Fruit fly (Drosophila melanogaster) whole organism, larva: ENCODE data around the gene ATPsyngamma.

Experiments used
- noc ChIP-seq: fragments of 200-800 bp; sonication (Bioruptor generic); optimal IDR thresholded peaks from 3 replicates; lab custom pipeline; 2019; ENCODE audit warnings: missing biosample characterization, mild to moderate bottlenecking, missing genetic modification characterization, moderate library complexity

The ATPsyngamma gene

DNA sequence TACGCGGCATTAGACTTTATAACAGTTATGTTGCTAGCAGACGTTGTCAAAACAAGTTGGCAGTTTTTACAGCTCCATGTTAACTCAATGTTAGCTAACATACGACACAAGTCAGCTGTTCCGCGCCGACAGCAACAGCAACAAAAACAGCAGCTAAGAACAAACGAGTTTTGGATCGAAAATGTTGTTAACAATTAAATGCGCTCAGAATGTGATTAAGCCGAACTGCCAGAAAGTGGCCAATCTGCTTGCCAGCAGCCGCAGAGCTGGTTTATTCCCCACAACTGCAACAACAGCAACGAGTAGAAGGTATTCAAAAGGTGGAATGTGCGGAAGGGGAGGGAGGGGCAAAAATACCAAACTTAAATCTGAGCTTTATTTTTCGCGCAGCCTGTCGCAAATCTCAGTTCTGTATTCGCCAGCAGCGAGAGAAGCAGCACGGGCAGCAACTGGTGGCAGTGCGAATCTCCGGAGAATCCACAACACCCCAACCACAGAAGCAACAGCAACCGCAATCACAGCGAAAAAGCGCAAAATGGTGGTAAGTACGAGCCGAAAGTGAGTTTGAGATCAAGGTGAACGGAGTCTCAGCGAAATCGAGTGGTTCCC, 25.8 kb downstream of the ATPsyngamma start, which contains the start of gene Pcd:
Gene Pcd, plus strand, starts transcription at position 116 of the 609 bp plus-strand sequence.
- no peak for TF ChIP-seq noc

DNA sequence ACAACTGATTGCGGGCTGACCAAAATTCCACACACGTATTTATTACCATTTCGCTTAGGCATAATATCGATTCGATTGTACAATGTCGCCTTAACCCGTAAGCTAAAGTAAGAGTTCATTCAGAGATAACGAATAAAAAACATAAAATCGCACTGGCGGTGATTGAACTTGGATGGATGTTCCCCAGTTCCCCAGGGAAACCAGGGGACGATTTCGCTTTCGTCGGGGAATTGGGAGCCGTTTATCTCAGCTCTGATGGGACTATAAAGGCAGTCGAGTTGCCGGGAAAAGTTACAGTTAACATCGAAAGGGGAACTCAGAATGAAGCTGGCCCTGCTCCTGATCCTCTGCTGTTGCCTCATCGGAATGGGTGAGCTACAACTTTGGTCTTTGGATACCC, 26.7 kb downstream of the ATPsyngamma start, which contains the start of gene CG34296:
Gene CG34296, plus strand, starts transcription at position 301 of the 400 bp plus-strand sequence.
- TF ChIP-seq noc = no peak

DNA sequence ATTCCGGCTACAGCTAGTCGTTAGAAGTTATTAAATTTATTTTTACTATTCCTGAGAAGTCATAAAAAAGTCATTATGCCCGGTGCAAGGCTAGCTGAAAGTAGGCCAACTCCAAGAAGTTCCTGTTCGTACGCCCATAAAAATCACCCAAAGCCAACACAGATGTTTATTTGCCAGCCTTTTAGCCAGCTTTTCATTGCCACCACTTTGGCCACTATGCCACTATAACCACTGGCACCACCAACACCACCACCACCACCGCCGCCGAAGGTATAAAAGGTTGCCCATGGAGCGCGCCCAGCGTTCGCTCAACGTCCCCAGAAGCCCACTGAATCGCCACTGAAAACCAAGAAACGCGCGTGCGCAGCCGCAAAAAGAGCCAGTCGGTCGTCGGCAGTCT, 30.6 kb downstream of the ATPsyngamma start, which contains the start of gene CG15506:
Gene CG15506, plus strand, starts transcription at position 301 of the 400 bp plus-strand sequence.
- TF ChIP-seq noc = no peak

DNA sequence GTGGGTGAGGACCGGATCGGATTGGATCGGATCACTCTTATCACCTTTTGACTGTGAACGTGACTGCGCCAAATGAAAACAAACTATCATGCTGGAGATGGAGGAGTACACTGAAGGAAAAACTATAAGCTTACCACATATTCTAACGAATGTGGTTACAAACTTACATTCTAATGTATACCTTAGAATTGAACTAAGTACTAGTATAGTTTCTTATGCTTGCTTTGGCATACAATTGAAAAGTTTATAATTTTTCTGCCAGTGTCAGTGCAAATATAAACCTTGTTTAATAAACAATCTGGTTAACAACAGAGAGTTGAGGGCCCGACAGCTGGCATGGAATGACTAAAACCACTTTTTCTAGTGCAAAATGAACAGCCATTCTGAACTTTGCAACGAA, 31.4 kb downstream of the ATPsyngamma start:
- TF ChIP-seq noc = no peak

DNA sequence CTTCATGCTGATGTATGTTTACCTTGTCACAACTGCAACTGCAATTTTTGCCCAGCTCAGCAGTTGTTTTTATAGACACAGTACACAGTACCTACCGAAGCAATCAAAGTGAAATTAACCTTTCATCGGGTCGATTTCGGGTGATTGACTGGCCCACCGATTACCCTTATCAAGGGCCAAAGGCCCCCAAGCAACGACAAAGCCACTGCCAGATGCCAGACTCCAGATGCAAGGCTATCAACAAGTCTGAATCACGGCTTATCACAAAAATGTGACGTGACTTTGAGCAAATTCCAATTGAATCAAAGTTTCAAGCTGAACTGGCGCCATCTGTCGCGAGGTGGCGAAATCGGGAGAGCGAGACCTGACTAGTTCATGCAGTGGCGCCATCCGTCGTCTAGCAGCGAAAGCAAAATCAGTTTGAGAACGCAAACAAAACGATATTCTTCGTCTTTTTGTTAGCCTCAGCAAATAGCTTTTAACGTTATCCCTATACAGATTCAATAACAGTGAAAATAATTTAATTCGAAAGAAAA, 32.1 kb downstream of the ATPsyngamma start, which contains the start of gene Obp99b:
Gene Obp99b, minus strand, starts transcription at position 115 of the 536 bp plus-strand sequence.
- no peak for TF ChIP-seq noc

DNA sequence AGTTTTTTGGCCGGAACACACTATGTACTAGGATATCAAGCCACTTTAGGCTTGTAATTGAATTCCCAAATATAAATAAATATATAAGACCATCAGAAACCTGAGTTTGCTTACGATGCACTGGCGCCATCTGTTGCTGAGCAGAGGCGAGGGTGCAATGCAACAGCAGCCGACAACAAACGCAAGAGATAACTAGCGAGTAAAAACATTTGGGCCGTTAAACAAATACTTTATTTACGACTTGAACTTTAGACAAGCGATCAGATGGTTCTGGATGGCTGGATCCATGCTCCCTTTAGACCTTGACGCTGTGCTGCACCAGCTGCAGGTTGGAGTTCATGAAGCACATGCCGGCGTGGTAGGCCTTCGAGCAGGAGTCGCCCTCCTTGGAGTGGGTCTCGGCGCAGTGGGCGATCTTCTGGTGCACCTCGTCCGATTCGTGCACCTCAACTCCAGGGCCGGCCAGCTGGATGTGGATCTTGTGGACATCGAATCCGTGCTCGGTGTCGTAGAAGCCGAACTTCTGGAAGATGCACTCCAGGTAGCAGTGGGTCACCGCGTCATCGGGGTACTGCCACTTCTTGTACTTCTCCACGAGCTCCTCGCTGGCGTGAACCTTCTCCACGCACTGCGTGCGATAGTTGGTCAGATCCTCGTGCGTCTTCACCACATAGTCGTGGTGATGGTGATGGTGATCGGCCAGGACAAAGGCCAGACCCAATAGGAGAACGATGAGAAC, 32.8 kb downstream of the ATPsyngamma start:
- TF ChIP-seq noc = no peak

DNA sequence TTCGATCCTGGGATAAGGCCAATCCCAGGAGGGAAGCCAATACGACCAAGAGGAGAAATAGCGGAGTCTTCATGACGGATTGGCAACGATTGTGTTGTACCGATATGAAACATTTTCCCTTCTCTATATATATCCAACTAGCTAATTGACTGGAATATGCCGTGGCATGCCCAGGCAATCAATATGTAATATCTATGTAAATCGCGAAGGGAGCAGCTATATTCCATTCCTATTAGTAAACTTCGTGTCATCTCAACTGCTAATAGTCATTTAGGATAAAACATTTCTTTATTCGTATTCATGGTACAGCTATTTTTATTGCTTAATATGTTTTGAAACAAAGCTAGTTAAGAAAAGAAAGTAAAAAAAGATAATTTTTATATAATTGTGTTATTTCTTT, 33.7 kb downstream of the ATPsyngamma start, which contains the start of gene Dup99B:
Gene Dup99B, minus strand, starts transcription at position 101 of the 400 bp plus-strand sequence.
- TF ChIP-seq noc = no peak

DNA sequence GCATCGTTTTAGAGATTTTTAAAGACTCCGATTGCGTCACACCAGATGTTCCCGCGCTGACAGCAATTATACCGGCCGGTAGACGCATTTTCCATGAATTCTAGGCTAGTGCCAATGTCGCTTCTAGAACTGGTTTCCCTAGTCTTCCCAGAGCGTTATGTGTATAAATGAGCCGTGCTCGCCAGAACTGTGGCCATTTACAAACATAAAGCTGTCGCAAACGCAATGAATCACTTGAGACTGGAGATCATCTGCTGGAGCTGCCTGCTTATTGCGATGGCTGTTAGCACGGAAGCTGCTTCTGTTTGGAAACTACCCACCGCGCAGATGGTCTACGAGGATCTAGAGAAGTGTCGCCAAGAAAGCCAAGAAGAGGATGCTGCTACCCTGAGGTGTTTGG, 34.6 kb downstream of the ATPsyngamma start, which contains the start of gene Obp99d:
Gene Obp99d, plus strand, starts transcription at position 192 of the 400 bp plus-strand sequence.
- no peak for TF ChIP-seq noc

DNA sequence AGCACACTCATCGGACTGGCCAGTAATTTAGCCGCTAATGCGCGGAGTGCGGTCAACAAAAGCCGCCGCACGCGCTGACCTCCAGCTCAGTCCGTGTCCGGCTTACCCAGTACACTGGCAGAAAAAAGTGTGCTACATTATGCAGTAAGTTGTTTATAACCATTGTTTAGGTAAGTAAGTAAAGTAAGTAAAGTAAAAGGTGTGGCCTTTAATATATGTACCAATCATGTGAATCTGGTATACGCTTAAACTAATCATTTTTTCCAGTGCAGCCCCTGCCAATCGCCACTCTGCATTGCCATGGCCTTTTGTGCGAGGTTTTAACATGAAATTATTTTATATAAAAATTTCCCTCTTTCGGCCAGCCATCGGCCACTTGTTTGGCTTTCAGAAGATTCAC, 37.5 kb downstream of the ATPsyngamma start:
- TF ChIP-seq noc = no peak

DNA sequence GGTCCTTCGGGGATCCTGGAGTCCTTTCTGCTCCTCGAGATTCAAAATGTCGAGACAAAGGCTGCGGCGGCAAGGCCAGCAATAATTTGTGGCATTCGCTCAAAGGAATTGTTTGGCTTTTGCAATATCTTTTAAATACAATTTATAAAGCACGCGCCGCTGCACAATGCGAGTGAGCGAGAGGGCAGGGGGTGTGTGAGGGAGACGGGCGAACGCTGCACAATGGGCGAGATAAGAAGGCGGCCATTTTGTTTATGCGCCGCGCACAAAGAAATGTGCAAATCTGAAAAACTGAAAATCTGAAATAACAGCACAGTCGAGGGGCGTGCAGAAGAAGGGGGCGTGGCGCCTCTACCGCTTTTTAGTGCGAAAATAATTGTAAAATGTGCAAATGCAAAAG, 40.6 kb downstream of the ATPsyngamma start:
- no peak for TF ChIP-seq noc

DNA sequence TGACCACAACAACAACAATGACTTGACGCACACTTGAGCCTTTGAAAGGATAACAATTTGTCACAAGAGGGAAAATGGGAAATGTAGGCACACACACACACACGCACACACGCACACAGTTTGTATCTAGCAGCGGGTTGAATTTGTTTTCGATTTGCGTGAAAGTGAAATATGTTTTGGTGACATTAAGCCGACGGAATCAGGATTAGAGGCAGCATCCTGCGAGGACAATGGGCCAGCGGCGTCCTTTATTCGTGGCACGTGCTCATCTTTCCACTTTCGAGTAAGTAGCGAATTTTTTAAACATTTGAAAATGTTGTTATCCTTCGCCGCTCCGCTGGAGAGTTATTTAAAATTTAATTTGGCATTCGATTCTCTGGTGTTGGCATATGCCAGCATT, 41.7 kb downstream of the ATPsyngamma start:
- TF ChIP-seq noc = no peak

DNA sequence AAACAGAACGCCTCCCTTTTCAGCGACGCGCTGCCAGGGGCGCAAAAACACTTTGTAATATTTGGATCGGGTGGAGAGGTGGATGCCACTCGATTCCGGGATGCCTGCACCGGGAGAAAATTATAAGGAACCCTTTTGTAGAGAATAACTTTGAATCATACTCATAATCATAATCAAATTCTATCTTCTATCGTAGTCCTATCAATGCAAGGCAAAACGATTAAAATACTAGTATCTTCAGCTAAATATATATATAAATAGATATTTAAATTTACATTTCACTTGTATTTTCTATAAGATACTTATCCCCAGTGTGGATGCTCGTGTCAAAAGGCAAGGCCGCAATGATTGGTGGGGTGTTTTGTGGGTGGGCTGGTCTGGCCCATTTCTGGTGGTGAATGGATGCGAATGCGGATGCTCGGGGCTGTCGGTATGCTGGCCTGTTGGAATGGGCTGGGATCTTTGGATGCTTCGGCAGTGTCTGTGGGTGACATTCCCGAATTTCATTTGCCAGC, 43.1 kb downstream of the ATPsyngamma start:
- no peak for TF ChIP-seq noc

DNA sequence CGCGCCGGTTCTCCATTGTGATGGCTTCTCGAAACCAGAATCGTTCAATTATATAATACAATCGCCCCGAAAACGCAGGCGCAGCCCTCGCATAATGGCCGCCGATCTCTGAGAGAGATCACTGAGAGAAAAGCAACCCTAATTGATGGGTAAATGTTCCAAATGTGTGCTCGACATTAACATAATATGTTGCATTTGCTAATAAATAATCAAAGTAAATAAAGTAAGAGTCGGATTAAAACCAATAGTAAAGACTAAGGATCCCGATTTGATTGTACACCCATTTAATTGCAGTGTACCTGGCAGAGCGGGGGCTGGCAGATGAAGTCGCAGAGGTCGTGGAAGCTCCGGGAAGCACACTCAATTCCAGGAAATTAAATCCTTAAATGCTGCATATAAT, 44.4 kb downstream of the ATPsyngamma start:
- no peak for TF ChIP-seq noc

DNA sequence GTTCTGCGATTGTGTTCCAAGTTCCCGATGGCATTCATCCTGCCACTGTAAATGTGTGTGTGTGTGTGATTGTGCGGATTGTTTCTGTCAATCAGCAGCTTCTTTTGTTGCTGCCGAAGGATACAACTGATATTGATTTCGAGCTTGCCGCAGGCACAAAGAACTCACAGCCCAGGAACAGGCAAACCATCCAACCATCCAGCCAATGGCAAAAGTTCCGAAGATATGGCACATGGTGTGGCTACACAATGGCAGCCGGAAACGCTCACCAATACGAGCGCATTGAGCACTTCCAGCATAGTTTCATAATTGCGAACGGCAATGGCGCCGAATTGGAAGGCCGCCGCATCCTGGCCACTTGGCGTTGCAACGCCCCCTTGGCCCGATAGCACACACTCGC, 47.2 kb downstream of the ATPsyngamma start:
- no peak for TF ChIP-seq noc

DNA sequence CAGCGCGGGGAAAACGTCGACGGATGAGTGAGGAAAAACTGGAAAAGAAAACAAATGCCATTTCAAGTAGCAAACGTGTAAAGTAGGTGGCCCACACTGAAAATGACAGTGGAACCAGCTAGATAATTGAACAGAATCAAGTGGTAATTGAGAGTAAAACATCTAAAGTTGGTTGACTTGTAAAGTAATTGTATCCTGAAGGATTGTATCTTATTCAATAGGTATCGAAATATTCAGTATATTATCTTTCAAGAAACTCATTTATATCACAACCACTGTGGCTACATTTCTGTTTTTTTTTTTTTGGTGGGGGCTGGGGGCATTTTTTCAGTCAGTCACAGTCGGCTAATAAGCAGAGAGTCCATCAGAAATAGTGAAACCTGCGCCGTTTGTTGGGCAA, 49.7 kb downstream of the ATPsyngamma start:
- TF ChIP-seq noc = no peak

DNA sequence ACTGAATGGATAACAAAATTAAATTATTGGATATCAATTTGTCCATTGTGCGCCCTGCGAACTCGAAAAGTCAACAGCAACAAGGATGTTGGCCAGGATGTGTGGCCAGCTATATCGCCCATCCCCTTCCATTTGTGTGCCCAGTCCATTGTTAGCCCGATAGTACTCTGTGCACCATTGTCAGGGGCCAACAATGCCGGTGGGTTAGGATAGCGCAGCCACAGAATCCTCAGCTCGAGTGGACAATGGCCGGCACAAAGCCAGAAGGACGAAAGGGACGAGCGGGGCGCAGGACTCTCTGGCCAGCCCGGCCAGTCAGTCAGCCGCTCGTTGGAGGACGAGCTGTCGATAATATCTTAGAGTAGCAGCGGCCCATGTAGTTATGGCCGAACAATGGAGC, 51.1 kb downstream of the ATPsyngamma start:
- TF ChIP-seq noc = no peak
